Worm (Caenorhabditis elegans) whole organism, L4 larva: ENCODE results near the gene aman-2.

Experiments used
- F44E2.7 ChIP-seq: fragments of 200-800 bp; sonication (Bioruptor generic); IDR thresholded peaks from 2 replicates; pipeline ENCODE4 v2.1.2; 2022; ENCODE audit warnings: missing genetic modification characterization, missing compliant biosample characterization
- R02D3.7 ChIP-seq: fragments of 150-350 bp; sonication (generic microtip); optimal IDR thresholded peaks from 3 replicates; lab custom pipeline; 2014; ENCODE audit warnings: missing biosample characterization, missing genetic modification characterization
- Y105C5A.15 ChIP-seq: fragments of 200-800 bp; sonication (Bioruptor generic); IDR thresholded peaks from 2 replicates; pipeline ENCODE4 v1.3.6; 2022; ENCODE audit warnings: missing genetic modification characterization, missing compliant biosample characterization
- Y75B8A.6 ChIP-seq: fragments of 200-800 bp; sonication (Bioruptor generic); IDR thresholded peaks from 2 replicates; pipeline ENCODE4 v1.3.6; 2022; ENCODE audit warnings: missing genetic modification reagents, missing genetic modification characterization, missing compliant biosample characterization
- ZK337.2 ChIP-seq: fragments of 200-800 bp; sonication (Bioruptor generic); IDR thresholded peaks from 2 replicates; pipeline ENCODE4 v1.3.6; 2022; ENCODE audit warnings: missing genetic modification reagents, missing genetic modification characterization, missing compliant biosample characterization
- ama-1 ChIP-seq: fragments of 150-350 bp; optimal IDR thresholded peaks from 2 replicates; lab custom pipeline; 2014; ENCODE audit warnings: inconsistent platforms, mixed read lengths
- ceh-32 ChIP-seq: sonication (generic microtip); optimal IDR thresholded peaks from 2 replicates; lab custom pipeline; 2016; ENCODE audit warnings: mild to moderate bottlenecking, missing genetic modification characterization, missing compliant biosample characterization; ENCODE audit not compliant: poor library complexity
- ceh-44 ChIP-seq: fragments of 200-800 bp; sonication (Bioruptor generic); IDR thresholded peaks from 2 replicates; pipeline ENCODE4 v1.3.6; 2022; ENCODE audit warnings: missing genetic modification reagents, missing genetic modification characterization, missing compliant biosample characterization
- ces-1 ChIP-seq: fragments of 150-350 bp; sonication (generic microtip); optimal IDR thresholded peaks from 4 replicates; lab custom pipeline; 2014; ENCODE audit warnings: missing biosample characterization, missing genetic modification reagents, missing genetic modification characterization
- daf-12 ChIP-seq: fragments of 150-350 bp; optimal IDR thresholded peaks from 2 replicates; lab custom pipeline; 2014; ENCODE audit warnings: missing biosample characterization, missing genetic modification reagents, missing genetic modification characterization
- dmd-8 ChIP-seq: fragments of 200-800 bp; sonication (Bioruptor generic); IDR thresholded peaks from 2 replicates; pipeline ENCODE4 v1.3.6; 2022; ENCODE audit warnings: missing genetic modification characterization, missing compliant biosample characterization
- dmd-9 ChIP-seq: fragments of 200-800 bp; sonication (Bioruptor generic); IDR thresholded peaks from 2 replicates; pipeline ENCODE4 v1.3.6; 2022; ENCODE audit warnings: missing genetic modification reagents, missing genetic modification characterization, missing compliant biosample characterization
- dpl-1 ChIP-seq: fragments of 150-350 bp; optimal IDR thresholded peaks from 2 replicates; lab custom pipeline; 2014; ENCODE audit warnings: missing biosample characterization, missing genetic modification reagents, missing genetic modification characterization
- duxl-1 ChIP-seq: sonication (generic microtip); optimal IDR thresholded peaks from 2 replicates; lab custom pipeline; 2016; ENCODE audit warnings: mild to moderate bottlenecking, missing genetic modification characterization, moderate library complexity, missing compliant biosample characterization; ENCODE audit not compliant: poor library complexity
- dve-1 ChIP-seq: sonication (generic microtip); optimal IDR thresholded peaks from 2 replicates; lab custom pipeline; 2017; ENCODE audit warnings: antibody characterized with exemption, mild to moderate bottlenecking, missing genetic modification characterization, missing compliant biosample characterization; ENCODE audit not compliant: insufficient read depth
- egl-43 ChIP-seq: fragments of 200-800 bp; sonication (Bioruptor generic); IDR thresholded peaks from 2 replicates; pipeline ENCODE4 v1.3.6; 2022; ENCODE audit warnings: missing genetic modification reagents, missing genetic modification characterization, missing compliant biosample characterization
- fos-1 ChIP-seq: fragments of 150-350 bp; optimal IDR thresholded peaks from 2 replicates; lab custom pipeline; 2014; ENCODE audit warnings: missing biosample characterization, missing genetic modification characterization
- gei-8 ChIP-seq: fragments of 200-800 bp; sonication (Bioruptor generic); optimal IDR thresholded peaks from 2 replicates; lab custom pipeline; 2018; ENCODE audit warnings: mild to moderate bottlenecking, missing genetic modification characterization, missing compliant biosample characterization
- hmg-1.1 ChIP-seq: fragments of 200-800 bp; sonication (Bioruptor generic); IDR thresholded peaks from 2 replicates; pipeline ENCODE4 v1.3.6; 2022; ENCODE audit warnings: missing genetic modification reagents, missing genetic modification characterization, missing compliant biosample characterization
- lim-7 ChIP-seq: fragments of 200-800 bp; sonication (Bioruptor generic); IDR thresholded peaks from 2 replicates; pipeline ENCODE4 v1.3.6; 2022; ENCODE audit warnings: missing genetic modification characterization, missing compliant biosample characterization
- lin-13 ChIP-seq: fragments of 150-350 bp; optimal IDR thresholded peaks from 2 replicates; lab custom pipeline; 2014; ENCODE audit warnings: missing biosample characterization, missing genetic modification reagents, missing genetic modification characterization
- lin-15B ChIP-seq: fragments of 150-350 bp; sonication (generic microtip); optimal IDR thresholded peaks from 3 replicates; lab custom pipeline; 2014; ENCODE audit warnings: missing biosample characterization, missing genetic modification characterization
- lin-39 ChIP-seq: fragments of 150-350 bp; optimal IDR thresholded peaks from 2 replicates; lab custom pipeline; 2014; ENCODE audit warnings: missing biosample characterization, missing genetic modification reagents, missing genetic modification characterization
- lsy-2 ChIP-seq, 2 experiments: fragments of 150-350 bp in 1 of 2; sonication (generic microtip) in 1 of 2; optimal IDR thresholded peaks; 2 replicates each; lab custom pipeline; 2014 to 2017; ENCODE audit warnings: missing biosample characterization in 2 of 2, missing genetic modification characterization in 2 of 2
- madf-9 ChIP-seq: fragments of 200-800 bp; sonication (Bioruptor generic); conservative IDR thresholded peaks from 2 replicates; pipeline ENCODE4 v1.3.6; 2022; ENCODE audit warnings: missing genetic modification reagents, missing genetic modification characterization, missing compliant biosample characterization
- mep-1 ChIP-seq: fragments of 150-350 bp; sonication (generic microtip); optimal IDR thresholded peaks from 3 replicates; lab custom pipeline; 2014; ENCODE audit warnings: missing biosample characterization, missing genetic modification characterization
- mes-2 ChIP-seq: sonication (generic microtip); optimal IDR thresholded peaks from 2 replicates; lab custom pipeline; 2016; ENCODE audit warnings: missing genotype, mild to moderate bottlenecking, missing genetic modification characterization, missing compliant biosample characterization; ENCODE audit not compliant: poor library complexity, severe bottlenecking
- mxl-3 ChIP-seq: fragments of 200-800 bp; sonication (Bioruptor generic); optimal IDR thresholded peaks from 2 replicates; lab custom pipeline; 2018; ENCODE audit warnings: mild to moderate bottlenecking, missing genetic modification characterization, missing compliant biosample characterization
- nhr-10 ChIP-seq: fragments of 150-350 bp; optimal IDR thresholded peaks from 2 replicates; lab custom pipeline; 2014; ENCODE audit warnings: missing biosample characterization, missing genetic modification characterization
- nhr-111 ChIP-seq: fragments of 200-800 bp; sonication (Bioruptor generic); optimal IDR thresholded peaks from 2 replicates; lab custom pipeline; 2018; ENCODE audit warnings: mild to moderate bottlenecking, missing genetic modification characterization, missing compliant biosample characterization
- nhr-25 ChIP-seq: sonication (generic microtip); optimal IDR thresholded peaks from 2 replicates; lab custom pipeline; 2017; ENCODE audit warnings: missing genetic modification characterization, mild to moderate bottlenecking, missing compliant biosample characterization, antibody characterized with exemption, moderate library complexity, borderline replicate concordance; ENCODE audit not compliant: insufficient read depth
- nhr-28 ChIP-seq: fragments of 150-350 bp; optimal IDR thresholded peaks from 2 replicates; lab custom pipeline; 2014; ENCODE audit warnings: missing biosample characterization, missing genetic modification characterization
- nhr-42 ChIP-seq: fragments of 200-800 bp; sonication (Bioruptor generic); IDR thresholded peaks from 2 replicates; pipeline ENCODE4 v1.3.6; 2022; ENCODE audit warnings: missing genetic modification characterization, missing compliant biosample characterization
- nhr-76 ChIP-seq: fragments of 150-350 bp; optimal IDR thresholded peaks from 2 replicates; lab custom pipeline; 2014; ENCODE audit warnings: missing biosample characterization, missing genetic modification characterization
- nhr-77 ChIP-seq: fragments of 150-350 bp; optimal IDR thresholded peaks from 2 replicates; lab custom pipeline; 2014; ENCODE audit warnings: missing biosample characterization, missing genetic modification characterization
- pha-4 ChIP-seq, 2 experiments: fragments of 150-350 bp in 1 of 2; fragments of 200-800 bp in 1 of 2; sonication (Bioruptor generic) in 1 of 2; IDR thresholded peaks in 1 of 2; optimal IDR thresholded peaks in 1 of 2; 2 replicates each; pipeline versions ENCODE4 v1.3.6 to Lab custom; 2014 to 2022; ENCODE audit warnings: missing genetic modification characterization in 2 of 2, missing genetic modification reagents in 2 of 2, missing biosample characterization in 1 of 2, missing compliant biosample characterization in 1 of 2
- php-3 ChIP-seq: fragments of 200-800 bp; sonication (Bioruptor generic); IDR thresholded peaks from 2 replicates; pipeline ENCODE4 v1.3.6; 2022; ENCODE audit warnings: missing genetic modification reagents, missing genetic modification characterization, missing compliant biosample characterization
- saeg-2 ChIP-seq: fragments of 200-800 bp; sonication (Bioruptor generic); IDR thresholded peaks from 2 replicates; pipeline ENCODE4 v1.3.6; 2022; ENCODE audit warnings: missing genetic modification reagents, missing genetic modification characterization, missing compliant biosample characterization
- sdz-12 ChIP-seq: fragments of 200-800 bp; sonication (Bioruptor generic); optimal IDR thresholded peaks from 2 replicates; lab custom pipeline; 2018; ENCODE audit warnings: mild to moderate bottlenecking, missing genetic modification characterization, missing compliant biosample characterization
- set-16 ChIP-seq: fragments of 200-800 bp; sonication (Bioruptor generic); IDR thresholded peaks from 2 replicates; pipeline ENCODE4 v1.3.6; 2022; ENCODE audit warnings: missing genetic modification reagents, missing genetic modification characterization, missing compliant biosample characterization
- snpc-1.2 ChIP-seq: fragments of 200-800 bp; sonication (Bioruptor generic); IDR thresholded peaks from 2 replicates; pipeline ENCODE4 v1.3.6; 2022; ENCODE audit warnings: missing genetic modification reagents, missing genetic modification characterization, missing compliant biosample characterization
- snpc-4 ChIP-seq: fragments of 150-350 bp; optimal IDR thresholded peaks from 2 replicates; lab custom pipeline; 2014; ENCODE audit warnings: missing biosample characterization, missing genetic modification characterization
- tag-97 ChIP-seq: fragments of 200-800 bp; sonication (Bioruptor generic); IDR thresholded peaks from 2 replicates; pipeline ENCODE4 v1.3.6; 2022; ENCODE audit warnings: missing genetic modification characterization, missing compliant biosample characterization
- unc-39 ChIP-seq: sonication (generic microtip); optimal IDR thresholded peaks from 2 replicates; lab custom pipeline; 2017; ENCODE audit warnings: missing biosample characterization, missing genetic modification characterization
- unc-62 ChIP-seq, 3 experiments: fragments of 150-350 bp in 1 of 3; sonication (generic microtip); optimal IDR thresholded peaks in 2 of 3; peaks in 1 of 3; 1 replicate in 1 of 3; 2 replicates in 2 of 3; lab custom pipeline; 2014 to 2017; ENCODE audit warnings: missing biosample characterization in 3 of 3, missing genetic modification characterization in 3 of 3, missing genetic modification reagents in 3 of 3, missing genotype in 1 of 3
- zag-1 ChIP-seq: fragments of 150-350 bp; optimal IDR thresholded peaks from 2 replicates; lab custom pipeline; 2014; ENCODE audit warnings: missing biosample characterization, missing genetic modification characterization
- zip-2 ChIP-seq: fragments of 150-350 bp; optimal IDR thresholded peaks from 2 replicates; lab custom pipeline; 2014; ENCODE audit warnings: missing biosample characterization, missing genetic modification characterization
- ztf-7 ChIP-seq: fragments of 150-350 bp; optimal IDR thresholded peaks from 2 replicates; lab custom pipeline; 2014; ENCODE audit warnings: missing biosample characterization, missing genetic modification characterization

Gene aman-2

ce11 chrV:11887988-11888499 lies 45.0 kb downstream of the aman-2 start, which contains the start of gene adh-1 (continued):
- no peak for TF ChIP-seq duxl-1
- no peak for TF ChIP-seq zag-1 (tag; lab: Kevin White, UChicago)
- TF ChIP-seq snpc-4 (tag; lab: Kevin White, UChicago): no peak

ce11 chrV:11885939-11886338 lies 47.1 kb downstream of the aman-2 start:
- no peak for TF ChIP-seq ceh-44 (GFP tag; lab: Robert Waterston, UW)
- no peak for TF ChIP-seq tag-97 (GFP tag; lab: Robert Waterston, UW)
- no peak for TF ChIP-seq egl-43 (GFP tag; lab: Robert Waterston, UW)
- peak; percentile 73 for TF ChIP-seq nhr-10 (tag; lab: Kevin White, UChicago)
- TF ChIP-seq lsy-2 (tag; optimal IDR thresholded peaks at IDR 0.05; lab: Kevin White, UChicago): peak; percentile 44 to 66
- peak; percentile 81 for TF ChIP-seq mxl-3 (GFP tag; lab: Kevin White, UChicago)
- TF ChIP-seq unc-62 (GFP tag; optimal IDR thresholded peaks at IDR 0.05 in 1 of 2; lab: Kevin White, UChicago): peak in 1 of 2 experiments; percentile 94
- TF ChIP-seq unc-62 (tag; optimal IDR thresholded peaks at IDR 0.05; lab: Kevin White, UChicago): no peak
- no peak for TF ChIP-seq lim-7
- TF ChIP-seq snpc-4 (tag; lab: Kevin White, UChicago): no peak
- no peak for TF ChIP-seq nhr-25
- no peak for TF ChIP-seq ZK337.2 (GFP tag; lab: Robert Waterston, UW)
- TF ChIP-seq fos-1 (tag; lab: Kevin White, UChicago): no peak
- TF ChIP-seq nhr-76 (tag; lab: Kevin White, UChicago): peak; percentile 6
- no peak for TF ChIP-seq gei-8 (GFP tag; lab: Kevin White, UChicago)
- no peak for TF ChIP-seq lin-15B
- TF ChIP-seq nhr-42 (GFP tag; lab: Robert Waterston, UW): no peak
- TF ChIP-seq R02D3.7: no peak
- TF ChIP-seq ztf-7 (tag; lab: Kevin White, UChicago): no peak
- TF ChIP-seq sdz-12 (GFP tag; lab: Kevin White, UChicago): no peak
- no peak for TF ChIP-seq madf-9 (GFP tag; lab: Robert Waterston, UW)
- no peak for TF ChIP-seq dpl-1 (GFP tag; lab: Kevin White, UChicago)
- TF ChIP-seq nhr-77: peak; percentile 81
- no peak for TF ChIP-seq set-16
- TF ChIP-seq Y75B8A.6 (GFP tag; lab: Robert Waterston, UW): no peak
- TF ChIP-seq dmd-9: no peak
- no peak for TF ChIP-seq F44E2.7 (GFP tag; lab: Robert Waterston, UW)
- TF ChIP-seq saeg-2 (GFP tag; lab: Robert Waterston, UW): no peak
- TF ChIP-seq dve-1 (tag; lab: Kevin White, UChicago): peak; percentile 98
- no peak for TF ChIP-seq nhr-111
- TF ChIP-seq Y105C5A.15 (GFP tag; lab: Robert Waterston, UW): no peak
- TF ChIP-seq hmg-1.1 (GFP tag; lab: Robert Waterston, UW): no peak
- peak; percentile 32 for TF ChIP-seq mes-2 (tag; lab: Kevin White, UChicago)
- no peak for TF ChIP-seq daf-12 (tag; lab: Kevin White, UChicago)
- no peak for TF ChIP-seq dmd-8 (GFP tag; lab: Robert Waterston, UW)
- TF ChIP-seq zip-2 (tag; lab: Kevin White, UChicago): no peak
- no peak for TF ChIP-seq ama-1 (lab: Kevin White, UChicago)
- peak; percentile 25 for TF ChIP-seq mep-1 (tag; lab: Kevin White, UChicago)
- no peak for TF ChIP-seq duxl-1
- no peak for TF ChIP-seq php-3 (GFP tag; lab: Robert Waterston, UW)
- TF ChIP-seq ceh-32: no peak
- no peak for TF ChIP-seq lin-39 (tag; lab: Kevin White, UChicago)
- no peak for TF ChIP-seq lin-13 (GFP tag; lab: Kevin White, UChicago)
- no peak for TF ChIP-seq unc-39 (tag; lab: Kevin White, UChicago)
- TF ChIP-seq snpc-1.2: no peak
- TF ChIP-seq pha-4 (GFP tag; IDR thresholded peaks at IDR 0.05; lab: Robert Waterston, UW): no peak
- TF ChIP-seq pha-4 (tag; optimal IDR thresholded peaks at IDR 0.05; lab: Kevin White, UChicago): peak; percentile 2
- no peak for TF ChIP-seq ces-1 (GFP tag; lab: Kevin White, UChicago)
- peak; percentile 85 for TF ChIP-seq nhr-28 (tag; lab: Kevin White, UChicago)
